ENCODE assay signal across 4 worm cellular contexts in the genomic region with DNA sequence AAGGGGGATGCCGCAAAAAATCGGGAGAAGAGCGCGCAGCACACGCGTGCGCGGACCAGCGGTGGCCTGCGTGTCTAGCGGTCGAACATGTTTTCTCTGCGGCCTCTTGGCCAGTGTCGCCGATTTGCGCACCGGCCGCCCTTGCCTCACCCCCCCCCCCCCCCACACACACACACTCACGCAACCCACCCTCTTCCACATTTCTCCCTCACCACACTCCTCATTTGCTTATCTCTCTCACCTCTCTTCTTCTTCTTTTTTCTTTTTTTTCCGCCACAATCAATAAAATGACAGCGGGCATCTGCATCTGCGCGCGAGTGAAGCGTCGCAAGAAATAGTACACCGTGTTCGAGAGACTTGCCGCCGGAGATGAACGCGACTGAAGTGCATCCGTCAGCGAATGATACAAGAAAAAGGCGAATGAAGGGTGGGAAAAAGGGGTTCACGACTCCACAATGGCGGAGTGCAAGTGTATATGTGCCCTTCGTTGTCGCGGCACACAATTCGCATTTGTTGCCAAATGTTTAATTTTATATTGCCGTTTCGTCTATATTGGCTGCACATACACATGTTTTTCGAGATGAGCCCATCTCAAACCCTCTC.
A peak's percentile ranks its signal among the peaks of the same experiment; 100 is the strongest.
TF ChIP-seq lines count a peak whose summit lies in the region.

No protein-coding gene starts in this region.

TF ChIP-seq in whole organism, L2 larva, 48 proteins besides CTCF, POLR2A, EP300 and RAD21 (continues in another document):
- TF ChIP-seq fos-1 (tag; optimal IDR thresholded peaks at IDR 0.05; lab: Kevin White, UChicago) (peak; percentile 76), aly-2 (tag; optimal IDR thresholded peaks at IDR 0.05; lab: Kevin White, UChicago) (no peak), crh-2 (tag; optimal IDR thresholded peaks at IDR 0.05; lab: Kevin White, UChicago) (peak; percentile 77), sma-9 (GFP tag; optimal IDR thresholded peaks at IDR 0.05; lab: Kevin White, UChicago) (peak; percentile 63), sma-9 (tag; optimal IDR thresholded peaks at IDR 0.05; lab: Kevin White, UChicago) (no peak), C34F6.9 (tag; optimal IDR thresholded peaks at IDR 0.05; lab: Kevin White, UChicago) (peak; percentile 68), gmeb-1 (tag; optimal IDR thresholded peaks at IDR 0.05; lab: Kevin White, UChicago) (peak; percentile 58), skn-1 (tag; optimal IDR thresholded peaks at IDR 0.05; lab: Kevin White, UChicago) (no peak), ZK546.5 (tag; optimal IDR thresholded peaks at IDR 0.05; lab: Kevin White, UChicago) (no peak), F13H6.1 (tag; optimal IDR thresholded peaks at IDR 0.05; lab: Kevin White, UChicago) (peak; percentile 87), sma-3 (GFP tag; optimal IDR thresholded peaks at IDR 0.05; lab: Kevin White, UChicago) (peak; percentile 62), nhr-25 (tag; optimal IDR thresholded peaks at IDR 0.05; lab: Kevin White, UChicago) (peak; percentile 76), nhr-10 (tag; optimal IDR thresholded peaks at IDR 0.05; lab: Kevin White, UChicago) (no peak), ceh-16 (tag; optimal IDR thresholded peaks at IDR 0.05; lab: Kevin White, UChicago) (peak; percentile 13), egl-27 (tag; optimal IDR thresholded peaks at IDR 0.05; lab: Kevin White, UChicago) (peak; percentile 91), lin-11 (tag; optimal IDR thresholded peaks at IDR 0.05; lab: Kevin White, UChicago) (peak; percentile 67), unc-39 (tag; optimal IDR thresholded peaks at IDR 0.05; lab: Kevin White, UChicago) (no peak), nhr-6 (tag; optimal IDR thresholded peaks at IDR 0.05; lab: Kevin White, UChicago) (peak; percentile 68), nhr-23 (tag; optimal IDR thresholded peaks at IDR 0.05; lab: Kevin White, UChicago) (no peak), ztf-4 (tag; optimal IDR thresholded peaks at IDR 0.05; lab: Kevin White, UChicago) (peak; percentile 2), ceh-82 (tag; optimal IDR thresholded peaks at IDR 0.05; lab: Kevin White, UChicago) (peak; percentile 32)

TF ChIP-seq in whole organism, L4 larva, 104 proteins besides CTCF, POLR2A, EP300 and RAD21 (continues in another document):
- peak; percentile 83 for TF ChIP-seq egl-43 (GFP tag; IDR thresholded peaks at IDR 0.05; lab: Robert Waterston, UW)
- TF ChIP-seq tag-97 (GFP tag; IDR thresholded peaks at IDR 0.05; lab: Robert Waterston, UW) = no peak
- no peak for TF ChIP-seq lim-7 (GFP tag; IDR thresholded peaks at IDR 0.05; lab: Robert Waterston, UW)
- peak; percentile 88 for TF ChIP-seq ctbp-1 (GFP tag; IDR thresholded peaks at IDR 0.05; lab: Robert Waterston, UW)
- TF ChIP-seq ceh-20 (GFP tag; IDR thresholded peaks at IDR 0.05; lab: Robert Waterston, UW) = peak; percentile 65; the same call in 1 of the 2 replicates
- no peak for TF ChIP-seq unc-130 (GFP tag; optimal IDR thresholded peaks at IDR 0.05; lab: Kevin White, UChicago)
- no peak for TF ChIP-seq nhr-102 (tag; optimal IDR thresholded peaks at IDR 0.05; lab: Kevin White, UChicago)
- TF ChIP-seq Y48G9A.11 (GFP tag; IDR thresholded peaks at IDR 0.05; lab: Robert Waterston, UW) = no peak
- TF ChIP-seq vab-7 (GFP tag; IDR thresholded peaks at IDR 0.05; lab: Robert Waterston, UW) = no peak
- no peak for TF ChIP-seq fkh-10 (GFP tag; optimal IDR thresholded peaks at IDR 0.05; lab: Kevin White, UChicago)
- TF ChIP-seq ces-1 (GFP tag; optimal IDR thresholded peaks at IDR 0.05; lab: Kevin White, UChicago) = no peak
- TF ChIP-seq attf-4 (tag; optimal IDR thresholded peaks at IDR 0.05; lab: Kevin White, UChicago) = no peak
- TF ChIP-seq daf-19 (GFP tag; conservative IDR thresholded peaks at IDR 0.05; lab: Robert Waterston, UW) = no peak
- TF ChIP-seq mes-2 (tag; optimal IDR thresholded peaks at IDR 0.05; lab: Kevin White, UChicago; ENCODE audit: poor library complexity, severe bottlenecking) = peak; percentile 71
- TF ChIP-seq nhr-28 (tag; optimal IDR thresholded peaks at IDR 0.05; lab: Kevin White, UChicago) = peak; percentile 70
- peak; percentile 69 for TF ChIP-seq tra-1 (GFP tag; IDR thresholded peaks at IDR 0.05; lab: Robert Waterston, UW)
- no peak for TF ChIP-seq mxl-2 (GFP tag; conservative IDR thresholded peaks at IDR 0.05; lab: Robert Waterston, UW)
- TF ChIP-seq mep-1 (tag; optimal IDR thresholded peaks at IDR 0.05; lab: Kevin White, UChicago) = peak; percentile 72
- TF ChIP-seq lin-39 (tag; optimal IDR thresholded peaks at IDR 0.05; lab: Kevin White, UChicago) = no peak
- TF ChIP-seq unc-39 (tag; optimal IDR thresholded peaks at IDR 0.05; lab: Kevin White, UChicago) = no peak
- TF ChIP-seq nhr-10 (tag; optimal IDR thresholded peaks at IDR 0.05; lab: Kevin White, UChicago) = no peak
- no peak for TF ChIP-seq php-3 (GFP tag; IDR thresholded peaks at IDR 0.05; lab: Robert Waterston, UW)
- no peak for TF ChIP-seq F44E2.7 (GFP tag; IDR thresholded peaks at IDR 0.05; lab: Robert Waterston, UW)

TF ChIP-seq in whole organism, late embryonic, 69 proteins besides CTCF, POLR2A, EP300 and RAD21 (continues in another document):
- TF ChIP-seq C38D4.7 (GFP tag; optimal IDR thresholded peaks at IDR 0.05; lab: Kevin White, UChicago) (no peak), hlh-6 (tag; optimal IDR thresholded peaks at IDR 0.05; lab: Kevin White, UChicago) (no peak), ets-4 (tag; optimal IDR thresholded peaks at IDR 0.05; lab: Kevin White, UChicago) (no peak), ceh-45 (GFP tag; IDR thresholded peaks at IDR 0.05; lab: Robert Waterston, UW) (no peak), T23F11.4 (GFP tag; optimal IDR thresholded peaks at IDR 0.05; lab: Kevin White, UChicago) (peak; percentile 62), ceh-6 (GFP tag; optimal IDR thresholded peaks at IDR 0.05; lab: Kevin White, UChicago) (peak; percentile 26), pros-1 (tag; optimal IDR thresholded peaks at IDR 0.05; lab: Kevin White, UChicago) (peak; percentile 51), ceh-24 (tag; optimal IDR thresholded peaks at IDR 0.05; lab: Kevin White, UChicago) (no peak), unc-3 (GFP tag; conservative IDR thresholded peaks at IDR 0.05; lab: Robert Waterston, UW) (0 out of 2 replicates have a peak, but pooled peaks have one; percentile 7), unc-3 (tag; optimal IDR thresholded peaks at IDR 0.05; lab: Kevin White, UChicago) (no peak), dve-1 (tag; optimal IDR thresholded peaks at IDR 0.05; lab: Kevin White, UChicago) (no peak), C08G9.2 (tag; optimal IDR thresholded peaks at IDR 0.05; lab: Kevin White, UChicago) (no peak), ceh-34 (tag; optimal IDR thresholded peaks at IDR 0.05; lab: Kevin White, UChicago) (peak; percentile 72), ahr-1 (tag; optimal IDR thresholded peaks at IDR 0.05; lab: Kevin White, UChicago) (peak; percentile 10), ztf-16 (tag; optimal IDR thresholded peaks at IDR 0.05; lab: Kevin White, UChicago) (peak; percentile 67), ceh-19 (GFP tag; optimal IDR thresholded peaks at IDR 0.05; lab: Kevin White, UChicago) (no peak), K09A11.1 (tag; optimal IDR thresholded peaks at IDR 0.05; lab: Kevin White, UChicago; ENCODE audit: insufficient read depth) (peak; percentile 29), fax-1 (tag; optimal IDR thresholded peaks at IDR 0.05; lab: Kevin White, UChicago) (no peak), che-1 (tag; optimal IDR thresholded peaks at IDR 0.05; lab: Kevin White, UChicago) (peak; percentile 43), K02D7.2 (tag; optimal IDR thresholded peaks at IDR 0.05; lab: Kevin White, UChicago) (no peak), unc-42 (tag; optimal IDR thresholded peaks at IDR 0.05; lab: Kevin White, UChicago) (peak; percentile 19), tbx-7 (tag; optimal IDR thresholded peaks at IDR 0.05; lab: Kevin White, UChicago) (no peak), F13H6.1 (tag; optimal IDR thresholded peaks at IDR 0.05; lab: Kevin White, UChicago) (peak; percentile 27), unc-86 (tag; optimal IDR thresholded peaks at IDR 0.05; lab: Kevin White, UChicago) (peak; percentile 53)

TF ChIP-seq in whole organism, mixed stage, embryonic, 35 proteins besides CTCF, POLR2A, EP300 and RAD21 (continues in another document):
- peak; percentile 29 for TF ChIP-seq cnd-1 (tag; optimal IDR thresholded peaks at IDR 0.05; lab: Kevin White, UChicago)
- TF ChIP-seq ceh-83 (GFP tag; optimal IDR thresholded peaks at IDR 0.05; lab: Kevin White, UChicago) = peak; percentile 56
- no peak for TF ChIP-seq flh-1 (GFP tag; optimal IDR thresholded peaks at IDR 0.05; lab: Kevin White, UChicago)
- TF ChIP-seq snpc-4 (tag; optimal IDR thresholded peaks at IDR 0.05; lab: Kevin White, UChicago) = no peak
- no peak for TF ChIP-seq bed-3 (GFP tag; optimal IDR thresholded peaks at IDR 0.05; lab: Kevin White, UChicago)
- peak; percentile 73 for TF ChIP-seq unc-62 (GFP tag; optimal IDR thresholded peaks at IDR 0.05; lab: Kevin White, UChicago)
- TF ChIP-seq elt-1 (tag; optimal IDR thresholded peaks at IDR 0.05; lab: Kevin White, UChicago; ENCODE audit: borderline replicate concordance, insufficient read depth) = no peak
- no peak for TF ChIP-seq ceh-43 (GFP tag; optimal IDR thresholded peaks at IDR 0.05; lab: Kevin White, UChicago)
- TF ChIP-seq sptf-1 (tag; optimal IDR thresholded peaks at IDR 0.05; lab: Kevin White, UChicago) = peak; percentile 91
- no peak for TF ChIP-seq unc-39 (tag; optimal IDR thresholded peaks at IDR 0.05; lab: Kevin White, UChicago)
- TF ChIP-seq nhr-28 (tag; optimal IDR thresholded peaks at IDR 0.05; lab: Kevin White, UChicago) = no peak
- TF ChIP-seq pha-4 (tag; optimal IDR thresholded peaks at IDR 0.05; lab: Kevin White, UChicago) = peak; percentile 25
- no peak for TF ChIP-seq mab-5 (tag; optimal IDR thresholded peaks at IDR 0.05; lab: Kevin White, UChicago)
- peak; percentile 36 for TF ChIP-seq ces-1 (GFP tag; optimal IDR thresholded peaks at IDR 0.05; lab: Kevin White, UChicago)
- TF ChIP-seq zip-8 (tag; optimal IDR thresholded peaks at IDR 0.05; lab: Kevin White, UChicago) = no peak
- no peak for TF ChIP-seq elt-3 (tag; optimal IDR thresholded peaks at IDR 0.05; lab: Kevin White, UChicago)
- peak; percentile 79 for TF ChIP-seq ham-2 (GFP tag; optimal IDR thresholded peaks at IDR 0.05; lab: Kevin White, UChicago)
- TF ChIP-seq ztf-11 (tag; optimal IDR thresholded peaks at IDR 0.05; lab: Kevin White, UChicago) = peak; percentile 28
- TF ChIP-seq nhr-237 (tag; optimal IDR thresholded peaks at IDR 0.05; lab: Kevin White, UChicago) = peak; percentile 47
- no peak for TF ChIP-seq nhr-12 (tag; optimal IDR thresholded peaks at IDR 0.05; lab: Kevin White, UChicago)
- TF ChIP-seq unc-120 (tag; optimal IDR thresholded peaks at IDR 0.05; lab: Kevin White, UChicago; ENCODE audit: poor library complexity, severe bottlenecking) = peak; percentile 77
- TF ChIP-seq mls-2 (tag; optimal IDR thresholded peaks at IDR 0.05; lab: Kevin White, UChicago) = peak; percentile 90
- TF ChIP-seq mep-1 (tag; optimal IDR thresholded peaks at IDR 0.05; lab: Kevin White, UChicago) = peak; percentile 25
- TF ChIP-seq drap-1 (GFP tag; optimal IDR thresholded peaks at IDR 0.05; lab: Kevin White, UChicago) = peak; percentile 76
- peak; percentile 50 for TF ChIP-seq ceh-39 (tag; optimal IDR thresholded peaks at IDR 0.05; lab: Kevin White, UChicago)
- peak; percentile 53 for TF ChIP-seq lin-13 (tag; optimal IDR thresholded peaks at IDR 0.05; lab: Kevin White, UChicago)
- TF ChIP-seq lsy-2 (tag; optimal IDR thresholded peaks at IDR 0.05; lab: Kevin White, UChicago) = no peak
